Fruit fly (Drosophila melanogaster): ENCODE results near the gene ATPsynE.

Gene ATPsynE

DNA sequence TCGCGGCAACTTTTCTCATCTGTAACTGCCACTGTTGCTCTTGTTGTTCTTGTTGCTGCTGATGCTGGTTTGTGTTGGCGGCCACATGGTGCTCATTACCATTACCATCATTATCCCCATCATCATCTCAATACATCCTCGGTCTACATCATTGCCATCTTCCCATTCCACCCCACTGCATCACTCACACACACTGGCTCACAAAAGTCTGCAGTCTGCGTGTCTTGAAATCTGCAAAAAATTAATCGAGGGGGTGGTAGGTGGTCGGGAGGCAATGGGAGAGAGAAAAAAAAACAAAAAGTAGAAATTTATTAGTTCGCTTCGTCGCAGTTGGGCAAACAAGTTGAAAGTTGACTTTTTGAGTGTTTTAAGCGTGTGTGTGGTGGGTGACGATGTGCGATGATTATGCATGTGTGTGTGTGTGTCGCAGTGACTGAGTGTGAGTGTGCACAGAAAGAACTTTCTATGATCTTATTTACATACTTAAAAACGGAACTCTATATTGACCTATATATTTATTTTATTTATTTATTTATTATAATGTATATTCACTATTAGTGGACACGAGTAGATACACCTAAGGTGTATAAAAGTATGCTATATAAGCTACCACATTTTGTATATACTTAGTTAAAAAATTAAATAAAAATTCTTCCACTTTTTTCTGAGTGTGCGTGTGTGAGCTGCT, 47.3 kb upstream of the ATPsynE start (continued):
- TF ChIP-seq CG10669 (GFP tag; optimal IDR thresholded peaks at IDR 0.05) (no peak), fkh (GFP tag; optimal IDR thresholded peaks at IDR 0.05) (no peak), Sox15 (GFP tag; optimal IDR thresholded peaks at IDR 0.05) (no peak), Sox14 (GFP tag; optimal IDR thresholded peaks at IDR 0.05) (no peak), Eip75B (GFP tag; optimal IDR thresholded peaks at IDR 0.05) (no peak), Hr38 (GFP tag; optimal IDR thresholded peaks at IDR 0.05) (no peak), pdm3 (GFP tag; optimal IDR thresholded peaks at IDR 0.05) (no peak), achi (GFP tag; optimal IDR thresholded peaks at IDR 0.05) (peak; percentile 54), CG10631 (GFP tag; optimal IDR thresholded peaks at IDR 0.05) (peak; percentile 28), CG4318 (GFP tag; optimal IDR thresholded peaks at IDR 0.05) (peak; percentile 73), CG1621 (tag; optimal IDR thresholded peaks at IDR 0.05) (no peak), dac (GFP tag; optimal IDR thresholded peaks at IDR 0.05) (peak; percentile 8), CG31627 (GFP tag; optimal IDR thresholded peaks at IDR 0.05) (no peak), net (GFP tag; optimal IDR thresholded peaks at IDR 0.05) (peak; percentile 22), CG3919 (GFP tag; optimal IDR thresholded peaks at IDR 0.05) (no peak), Eip78C (GFP tag) (peak; percentile 14), CG15336 (GFP tag; IDR thresholded peaks at IDR 0.05) (peak; percentile 84), lz (GFP tag; optimal IDR thresholded peaks at IDR 0.05) (no peak), CG3032 (tag; optimal IDR thresholded peaks at IDR 0.05) (peak; percentile 40), CG8632 (GFP tag; optimal IDR thresholded peaks at IDR 0.05) (peak; percentile 23)

DNA sequence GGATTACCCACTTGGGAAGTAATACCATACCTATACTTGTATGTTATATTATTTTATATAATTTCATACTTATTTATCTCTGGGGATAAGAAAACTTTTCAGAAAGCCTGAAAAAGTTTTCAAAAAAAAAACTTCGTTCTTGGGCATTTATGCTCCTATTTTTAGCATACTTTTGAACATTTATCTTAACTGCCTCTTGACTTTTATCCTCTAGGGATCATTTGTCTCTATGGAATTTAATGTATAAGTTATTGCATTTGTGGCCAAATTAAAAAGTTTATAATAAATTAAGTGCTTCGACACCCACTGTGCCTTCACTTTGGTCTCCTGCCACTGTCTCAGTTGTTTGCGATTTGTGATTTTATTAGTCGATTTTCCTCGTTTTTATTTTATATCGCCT, 46.4 kb upstream of the ATPsynE start:
- peak; percentile 84 for TF ChIP-seq Eip78C (GFP tag)
- no peak for TF ChIP-seq Sox15 (GFP tag; optimal IDR thresholded peaks at IDR 0.05)
- peak; percentile 81 for TF ChIP-seq Hr4 (GFP tag; optimal IDR thresholded peaks at IDR 0.05)
- peak; percentile 41 for TF ChIP-seq Sox14 (GFP tag; optimal IDR thresholded peaks at IDR 0.05)
- TF ChIP-seq CG8119 (GFP tag; IDR thresholded peaks at IDR 0.05) = peak; percentile 80
- TF ChIP-seq CG6854 (GFP tag; optimal IDR thresholded peaks at IDR 0.05) = no peak
- TF ChIP-seq net (GFP tag; optimal IDR thresholded peaks at IDR 0.05) = peak; percentile 27
- peak; percentile 49 for TF ChIP-seq CG3919 (GFP tag; optimal IDR thresholded peaks at IDR 0.05)
- peak; percentile 85 for TF ChIP-seq CG6276 (GFP tag; optimal IDR thresholded peaks at IDR 0.05)
- TF ChIP-seq CG3032 (tag; optimal IDR thresholded peaks at IDR 0.05) = peak; percentile 20
- TF ChIP-seq CG8632 (GFP tag; optimal IDR thresholded peaks at IDR 0.05) = no peak
- TF ChIP-seq dac (GFP tag; optimal IDR thresholded peaks at IDR 0.05) = peak; percentile 77
- TF ChIP-seq salr (GFP tag; optimal IDR thresholded peaks at IDR 0.05) = peak in 1 of 2 experiments; percentile 74
- peak; percentile 15 for TF ChIP-seq CG31627 (GFP tag; optimal IDR thresholded peaks at IDR 0.05)
- peak; percentile 52 for TF ChIP-seq pdm3 (GFP tag; optimal IDR thresholded peaks at IDR 0.05)
- TF ChIP-seq CG16779 (tag; optimal IDR thresholded peaks at IDR 0.05) = peak; percentile 23
- TF ChIP-seq fd59A (GFP tag; optimal IDR thresholded peaks at IDR 0.05) = no peak
- TF ChIP-seq CG4318 (GFP tag; optimal IDR thresholded peaks at IDR 0.05) = peak; percentile 89
- peak; percentile 8 for TF ChIP-seq Smox (GFP tag; optimal IDR thresholded peaks at IDR 0.05)
- TF ChIP-seq svp (GFP tag) = peak; percentile 70
- TF ChIP-seq Hr38 (GFP tag; optimal IDR thresholded peaks at IDR 0.05) = no peak
- peak; percentile 30 for TF ChIP-seq esn (GFP tag; optimal IDR thresholded peaks at IDR 0.05)
- peak; percentile 15 for TF ChIP-seq topi (GFP tag; optimal IDR thresholded peaks at IDR 0.05)
- TF ChIP-seq Ets96B (tag; optimal IDR thresholded peaks at IDR 0.05) = peak; percentile 8
- TF ChIP-seq Lpt (GFP tag; optimal IDR thresholded peaks at IDR 0.05) = peak; percentile 62
- TF ChIP-seq CG15336 (GFP tag; IDR thresholded peaks at IDR 0.05) = peak; percentile 64; the same call in 1 of the 2 replicates
- peak; percentile 66; the same call in 2 of the 3 replicates for TF ChIP-seq eg (GFP tag; IDR thresholded peaks at IDR 0.05)
- peak; percentile 9 for TF ChIP-seq Met (GFP tag; optimal IDR thresholded peaks at IDR 0.05)
- TF ChIP-seq acj6 (GFP tag; optimal IDR thresholded peaks at IDR 0.05) = peak; percentile 63
- no peak for TF ChIP-seq CG6808 (GFP tag; optimal IDR thresholded peaks at IDR 0.05)
- TF ChIP-seq fd85E (GFP tag; optimal IDR thresholded peaks at IDR 0.05) = no peak
- TF ChIP-seq Hr39 (GFP tag; optimal IDR thresholded peaks at IDR 0.05) = peak; percentile 16
- TF ChIP-seq CG11762 (GFP tag; optimal IDR thresholded peaks at IDR 0.05; ENCODE audit: insufficient read depth) = peak; percentile 22
- peak; percentile 53 for TF ChIP-seq CG10631 (GFP tag; optimal IDR thresholded peaks at IDR 0.05)
- peak; percentile 92 for TF ChIP-seq CG32006 (GFP tag; optimal IDR thresholded peaks at IDR 0.05)
- TF ChIP-seq OdsH (GFP tag; optimal IDR thresholded peaks at IDR 0.05) = peak; percentile 71
- TF ChIP-seq Sox102F (GFP tag; optimal IDR thresholded peaks at IDR 0.05) = peak; percentile 29
- TF ChIP-seq CG11902 (GFP tag; optimal IDR thresholded peaks at IDR 0.05) = no peak
- TF ChIP-seq achi (GFP tag; optimal IDR thresholded peaks at IDR 0.05) = peak; percentile 54
- TF ChIP-seq CG34406 (GFP tag; optimal IDR thresholded peaks at IDR 0.05) = peak; percentile 25
